Fruit fly (Drosophila melanogaster): ENCODE data around the gene gudu.

- TF ChIP-seq insv (optimal IDR thresholded peaks at IDR 0.05) (no peak), psq (optimal IDR thresholded peaks at IDR 0.05) (no peak), Sin3A (optimal IDR thresholded peaks at IDR 0.05) (no peak)
Measured at dm6 chr2L:7427067-7427785, 38.9 kb downstream of the gudu start.

All from Kc167 (cell line).